Fruit fly (Drosophila melanogaster) whole organism, embryonic: Measurements from ENCODE around the gene D1.

Experiments used
- CG10366 ChIP-seq: fragments of 200-800 bp; sonication (Bioruptor generic); IDR thresholded peaks from 2 replicates; pipeline ENCODE4 v1.3.6; 2022; ENCODE audit warnings: missing biosample characterization, missing genetic modification characterization
- CG10979 ChIP-seq: fragments of 200-800 bp; sonication (Bioruptor generic); optimal IDR thresholded peaks from 2 replicates; lab custom pipeline; 2018; ENCODE audit warnings: missing biosample characterization, mild to moderate bottlenecking, missing genetic modification characterization, moderate library complexity
- CG11085 ChIP-seq: fragments of 200-800 bp; sonication (Bioruptor generic); IDR thresholded peaks from 2 replicates; pipeline ENCODE4 v1.3.6; 2022; ENCODE audit warnings: missing biosample characterization, missing genetic modification characterization
- CG11504 ChIP-seq: fragments of 200-800 bp; sonication (Bioruptor generic); optimal IDR thresholded peaks from 3 replicates; lab custom pipeline; 2019; ENCODE audit warnings: missing biosample characterization, mild to moderate bottlenecking, missing genetic modification characterization, moderate library complexity
- CG14050 ChIP-seq: fragments of 200-800 bp; sonication (Bioruptor generic); IDR thresholded peaks from 3 replicates; pipeline ENCODE4 v1.3.6; 2022; ENCODE audit warnings: missing biosample characterization, missing genetic modification characterization
- CG14965 ChIP-seq: fragments of 200-800 bp; sonication (Bioruptor generic); optimal IDR thresholded peaks from 2 replicates; lab custom pipeline; 2016; ENCODE audit warnings: missing biosample characterization, missing genetic modification characterization, borderline replicate concordance
- CG15011 ChIP-seq: fragments of 200-800 bp; sonication (Bioruptor generic); optimal IDR thresholded peaks from 3 replicates; lab custom pipeline; 2018; ENCODE audit warnings: missing biosample characterization, mild to moderate bottlenecking, missing genetic modification characterization
- CG1529 ChIP-seq: fragments of 200-800 bp; sonication (Bioruptor generic); optimal IDR thresholded peaks from 3 replicates; lab custom pipeline; 2018; ENCODE audit warnings: missing biosample characterization, missing genetic modification characterization
- CG16863 ChIP-seq: fragments of 200-800 bp; sonication (Bioruptor generic); optimal IDR thresholded peaks from 3 replicates; lab custom pipeline; 2016; ENCODE audit warnings: missing biosample characterization, missing genetic modification characterization
- CG17359 ChIP-seq: fragments of 200-800 bp; sonication (Bioruptor generic); optimal IDR thresholded peaks from 3 replicates; lab custom pipeline; 2018; ENCODE audit warnings: missing biosample characterization, mild to moderate bottlenecking, missing genetic modification characterization, moderate library complexity
- CG2199 ChIP-seq: fragments of 200-800 bp; sonication (Bioruptor generic); IDR thresholded peaks from 3 replicates; pipeline ENCODE4 v1.3.6; 2022; ENCODE audit warnings: missing biosample characterization, missing genetic modification characterization
- CG30020 ChIP-seq: fragments of 200-800 bp; optimal IDR thresholded peaks from 2 replicates; lab custom pipeline; 2019; ENCODE audit warnings: missing biosample characterization, mild to moderate bottlenecking, missing genetic modification characterization, moderate library complexity
- CG3995 ChIP-seq: fragments of 200-800 bp; sonication (Bioruptor generic); optimal IDR thresholded peaks from 3 replicates; lab custom pipeline; 2016; ENCODE audit warnings: missing biosample characterization, missing genetic modification characterization
- CG4282 ChIP-seq: fragments of 200-800 bp; sonication (Bioruptor generic); optimal IDR thresholded peaks from 2 replicates; lab custom pipeline; 2016; ENCODE audit warnings: missing biosample characterization, missing genetic modification characterization
- CG8281 ChIP-seq: fragments of 200-800 bp; sonication (Bioruptor generic); optimal IDR thresholded peaks from 2 replicates; lab custom pipeline; 2018; ENCODE audit warnings: missing biosample characterization, mild to moderate bottlenecking, missing genetic modification characterization, moderate library complexity
- CG9437 ChIP-seq: fragments of 200-800 bp; sonication (Bioruptor generic); optimal IDR thresholded peaks from 2 replicates; lab custom pipeline; 2018; ENCODE audit warnings: missing biosample characterization, mild to moderate bottlenecking, missing genetic modification characterization
- CG9876 ChIP-seq: fragments of 200-800 bp; sonication (Bioruptor generic); optimal IDR thresholded peaks from 2 replicates; lab custom pipeline; 2016; ENCODE audit warnings: missing biosample characterization, missing genetic modification characterization
- D ChIP-seq, 2 experiments: fragments of 200-800 bp in 1 of 2; fragments of >200 bp in 1 of 2; sonication (Bioruptor generic) in 1 of 2; optimal IDR thresholded peaks; 2 replicates in 1 of 2; 3 replicates in 1 of 2; lab custom pipeline; 2017; ENCODE audit warnings: mild to moderate bottlenecking in 1 of 2, missing biosample characterization in 1 of 2, missing genetic modification characterization in 1 of 2, missing genetic modification reagents in 1 of 2
- Dek ChIP-seq: fragments of 200-800 bp; sonication (Bioruptor generic); optimal IDR thresholded peaks from 3 replicates; lab custom pipeline; 2019; ENCODE audit warnings: missing biosample characterization, mild to moderate bottlenecking, missing genetic modification characterization, moderate library complexity
- Dfd ChIP-seq, 2 experiments: fragments of >200 bp; optimal IDR thresholded peaks; 2 replicates each; lab custom pipeline; 2017; ENCODE audit warnings: missing biosample characterization in 2 of 2, missing genetic modification characterization in 2 of 2
- Elba2 ChIP-seq: fragments of 200-800 bp; sonication (Bioruptor generic); optimal IDR thresholded peaks from 3 replicates; lab custom pipeline; 2016; ENCODE audit warnings: missing biosample characterization, missing genetic modification characterization
- Ets97D ChIP-seq: fragments of 200-800 bp; sonication (Bioruptor generic); optimal IDR thresholded peaks from 3 replicates; lab custom pipeline; 2016; ENCODE audit warnings: missing biosample characterization, missing genetic modification characterization
- Hand ChIP-seq: fragments of 200-800 bp; sonication (Bioruptor generic); optimal IDR thresholded peaks from 2 replicates; lab custom pipeline; 2017; ENCODE audit warnings: mild to moderate bottlenecking, missing biosample characterization, missing genetic modification reagents, missing genetic modification characterization
- Hmx ChIP-seq: fragments of 200-800 bp; sonication (Bioruptor generic); optimal IDR thresholded peaks from 2 replicates; lab custom pipeline; 2016; ENCODE audit warnings: missing biosample characterization, missing genetic modification characterization
- Kr ChIP-seq: fragments of 200-800 bp; sonication (Bioruptor generic); optimal IDR thresholded peaks from 2 replicates; lab custom pipeline; 2017; ENCODE audit warnings: missing biosample characterization, mild to moderate bottlenecking, missing genetic modification characterization
- Med ChIP-seq: fragments of 200-800 bp; sonication (Bioruptor generic); peaks from one replicate; lab custom pipeline; 2016; ENCODE audit warnings: missing biosample characterization, missing genetic modification characterization, mild to moderate bottlenecking, inconsistent platforms, moderate library complexity
- NK7.1 ChIP-seq: fragments of 200-800 bp; sonication (Bioruptor generic); optimal IDR thresholded peaks from 3 replicates; lab custom pipeline; 2016; ENCODE audit warnings: missing biosample characterization, missing genetic modification characterization
- Nf-YC ChIP-seq: fragments of 200-800 bp; optimal IDR thresholded peaks from 3 replicates; lab custom pipeline; 2019; ENCODE audit warnings: missing biosample characterization, mild to moderate bottlenecking, missing genetic modification characterization, moderate library complexity
- TFAM ChIP-seq: fragments of 200-800 bp; sonication (Bioruptor generic); optimal IDR thresholded peaks from 2 replicates; lab custom pipeline; 2017; ENCODE audit warnings: missing biosample characterization, missing genetic modification characterization, inconsistent platforms
- abd-A ChIP-seq: fragments of 200-800 bp; sonication (Bioruptor generic); optimal IDR thresholded peaks from 3 replicates; lab custom pipeline; 2019; ENCODE audit warnings: missing biosample characterization, mild to moderate bottlenecking, missing genetic modification characterization, moderate library complexity
- al ChIP-seq: fragments of 200-800 bp; sonication (Bioruptor generic); IDR thresholded peaks from 2 replicates; pipeline ENCODE4 v1.3.6; 2022; ENCODE audit warnings: missing biosample characterization, missing genetic modification characterization
- corto ChIP-seq: fragments of 200-800 bp; sonication (Bioruptor generic); optimal IDR thresholded peaks from 2 replicates; lab custom pipeline; 2016; ENCODE audit warnings: missing biosample characterization, mild to moderate bottlenecking, missing genetic modification characterization, moderate library complexity
- dysf ChIP-seq: fragments of 200-800 bp; sonication (Bioruptor generic); IDR thresholded peaks from 3 replicates; pipeline ENCODE4 v1.3.6; 2022; ENCODE audit warnings: missing biosample characterization, missing genetic modification characterization
- gcm ChIP-seq: fragments of 200-800 bp; sonication (Bioruptor generic); optimal IDR thresholded peaks from 2 replicates; lab custom pipeline; 2019; ENCODE audit warnings: missing biosample characterization, mild to moderate bottlenecking, missing genetic modification characterization, moderate library complexity
- her ChIP-seq: fragments of 200-800 bp; sonication (Bioruptor generic); optimal IDR thresholded peaks from 2 replicates; lab custom pipeline; 2016; ENCODE audit warnings: missing biosample characterization, missing genetic modification characterization
- kay ChIP-seq: fragments of 200-800 bp; sonication (Bioruptor generic); optimal IDR thresholded peaks from 2 replicates; lab custom pipeline; 2016; ENCODE audit warnings: missing biosample characterization, missing genetic modification characterization
- nerfin-2 ChIP-seq: fragments of 200-800 bp; sonication (Bioruptor generic); IDR thresholded peaks from 2 replicates; pipeline ENCODE4 v1.3.6; 2022; ENCODE audit warnings: missing biosample characterization, missing genetic modification characterization; ENCODE audit not compliant: partially characterized antibody
- p53 ChIP-seq: fragments of 200-800 bp; sonication (Bioruptor generic); optimal IDR thresholded peaks from 2 replicates; lab custom pipeline; 2016; ENCODE audit warnings: missing biosample characterization, missing genetic modification characterization
- peb ChIP-seq: fragments of 200-800 bp; sonication (Bioruptor generic); IDR thresholded peaks from 2 replicates; pipeline ENCODE4 v1.3.6; 2022; ENCODE audit warnings: missing biosample characterization, missing genetic modification characterization
- rib ChIP-seq: fragments of 200-800 bp; sonication (Bioruptor generic); IDR thresholded peaks from 2 replicates; pipeline ENCODE4 v1.3.6; 2022; ENCODE audit warnings: missing biosample characterization, missing genetic modification characterization
- ro ChIP-seq: fragments of 200-800 bp; sonication (Bioruptor generic); IDR thresholded peaks from 2 replicates; pipeline ENCODE4 v1.3.6; 2022; ENCODE audit warnings: missing biosample characterization, missing genetic modification characterization
- sc ChIP-seq, 3 experiments: fragments of >200 bp in 2 of 3; fragments of 200-800 bp in 1 of 3; sonication (Bioruptor generic) in 1 of 3; optimal IDR thresholded peaks; 2 replicates in 2 of 3; 3 replicates in 1 of 3; lab custom pipeline; 2017; ENCODE audit warnings: mild to moderate bottlenecking in 1 of 3, missing biosample characterization in 1 of 3, missing genetic modification characterization in 1 of 3, missing genetic modification reagents in 1 of 3
- sna ChIP-seq: fragments of 200-800 bp; sonication (Bioruptor generic); IDR thresholded peaks from 2 replicates; pipeline ENCODE4 v1.3.6; 2022; ENCODE audit warnings: missing biosample characterization, missing genetic modification characterization; ENCODE audit not compliant: partially characterized antibody
- sqz ChIP-seq: fragments of 200-800 bp; sonication (Bioruptor generic); optimal IDR thresholded peaks from 3 replicates; lab custom pipeline; 2018; ENCODE audit warnings: missing biosample characterization, mild to moderate bottlenecking, missing genetic modification characterization
- stc ChIP-seq: fragments of 200-800 bp; sonication (Bioruptor generic); IDR thresholded peaks from 2 replicates; pipeline ENCODE4 v1.3.6; 2022; ENCODE audit warnings: missing biosample characterization, missing genetic modification characterization
- stwl ChIP-seq: fragments of 200-800 bp; sonication (Bioruptor generic); optimal IDR thresholded peaks from 3 replicates; lab custom pipeline; 2018; ENCODE audit warnings: missing biosample characterization, mild to moderate bottlenecking, missing genetic modification characterization, moderate library complexity
- yki ChIP-seq: fragments of >200 bp; optimal IDR thresholded peaks from 3 replicates; lab custom pipeline; 2018
- z ChIP-seq: fragments of 200-800 bp; sonication (Bioruptor generic); IDR thresholded peaks from 3 replicates; pipeline ENCODE4 v1.3.6; 2022; ENCODE audit warnings: missing biosample characterization, missing genetic modification characterization
- zfh1 ChIP-seq: fragments of 200-800 bp; sonication (Bioruptor generic); IDR thresholded peaks from 3 replicates; pipeline ENCODE4 v1.3.6; 2022; ENCODE audit warnings: missing biosample characterization, missing genetic modification characterization

The D1 gene

dm6 chr3R:9246879-9247621, 6.6 kb upstream of the D1 start (continued):
- no peak for TF ChIP-seq CG4282
- no peak for TF ChIP-seq Dfd (GFP tag; optimal IDR thresholded peaks at IDR 0.05; lab: Kevin White, UChicago)
- no peak for TF ChIP-seq stwl (tag; lab: Kevin White, UChicago)
- peak; percentile 91 for TF ChIP-seq CG10979 (tag; lab: Kevin White, UChicago)
- TF ChIP-seq CG30020 (tag; lab: Kevin White, UChicago), result peak; percentile 17
- TF ChIP-seq dysf (GFP tag; lab: Robert Waterston, UW), result peak; percentile 51; the same call in 1 of the 3 replicates
- TF ChIP-seq Dek (tag; lab: Kevin White, UChicago), result peak; percentile 1
- no peak for TF ChIP-seq sc (optimal IDR thresholded peaks at IDR 0.05; lab: Kevin White, UChicago)
- peak; percentile 58 for TF ChIP-seq sc (GFP tag; optimal IDR thresholded peaks at IDR 0.05; lab: Kevin White, UChicago)
- 0 out of 2 replicates have a peak, but pooled peaks have one; percentile 20 for TF ChIP-seq ro (GFP tag; lab: Robert Waterston, UW)
- TF ChIP-seq rib, result no peak
- peak; percentile 48 for TF ChIP-seq Hmx (GFP tag; lab: Kevin White, UChicago)
- no peak for TF ChIP-seq NK7.1 (GFP tag; lab: Kevin White, UChicago)
- TF ChIP-seq al (GFP tag; lab: Robert Waterston, UW), result no peak
- TF ChIP-seq yki (lab: Kevin White, UChicago), result no peak
- no peak for TF ChIP-seq CG10366 (GFP tag; lab: Robert Waterston, UW)
- peak; percentile 84 for TF ChIP-seq CG1529 (GFP tag; lab: Kevin White, UChicago)
- TF ChIP-seq stc (GFP tag; lab: Robert Waterston, UW), result peak; percentile 71; the same call in 1 of the 2 replicates
- TF ChIP-seq CG9437 (GFP tag; lab: Kevin White, UChicago), result peak; percentile 50
- TF ChIP-seq kay (GFP tag; lab: Kevin White, UChicago), result peak; percentile 44
- no peak for TF ChIP-seq Ets97D
- no peak for TF ChIP-seq CG9876 (GFP tag; lab: Kevin White, UChicago)
- TF ChIP-seq p53, result no peak
- TF ChIP-seq peb (GFP tag; lab: Robert Waterston, UW), result peak; percentile 55
- TF ChIP-seq CG14050, result no peak
- peak; percentile 28 for TF ChIP-seq CG15011
- TF ChIP-seq corto (GFP tag; lab: Kevin White, UChicago), result peak; percentile 39
- TF ChIP-seq her (GFP tag; lab: Kevin White, UChicago), result no peak
- no peak for TF ChIP-seq z (GFP tag; lab: Robert Waterston, UW)
- no peak for TF ChIP-seq abd-A (tag; lab: Kevin White, UChicago)
- TF ChIP-seq Elba2 (GFP tag; lab: Kevin White, UChicago), result no peak
- no peak for TF ChIP-seq Kr (GFP tag; lab: Kevin White, UChicago)
- TF ChIP-seq Nf-YC, result no peak
- TF ChIP-seq CG11504, result peak; percentile 76
- TF ChIP-seq D (optimal IDR thresholded peaks at IDR 0.05; lab: Kevin White, UChicago), result no peak
- TF ChIP-seq D (GFP tag; optimal IDR thresholded peaks at IDR 0.05; lab: Kevin White, UChicago), result peak; percentile 78
- no peak for TF ChIP-seq nerfin-2
- TF ChIP-seq Med (GFP tag; lab: Kevin White, UChicago), result peak; percentile 83
- no peak for TF ChIP-seq TFAM
- TF ChIP-seq Hand (GFP tag; lab: Kevin White, UChicago), result no peak
- TF ChIP-seq CG14965, result no peak
- TF ChIP-seq sqz (GFP tag; lab: Kevin White, UChicago), result peak; percentile 96
- no peak for TF ChIP-seq CG3995 (GFP tag; lab: Kevin White, UChicago)
- no peak for TF ChIP-seq CG11085 (GFP tag; lab: Robert Waterston, UW)
- TF ChIP-seq zfh1 (GFP tag; lab: Robert Waterston, UW), result peak; percentile 69; the same call in 1 of the 3 replicates
- TF ChIP-seq CG16863 (GFP tag; lab: Kevin White, UChicago), result peak; percentile 51
- peak; percentile 75 for TF ChIP-seq gcm (GFP tag; lab: Kevin White, UChicago)
- TF ChIP-seq sna, result no peak
- no peak for TF ChIP-seq CG2199 (GFP tag; lab: Robert Waterston, UW)
- peak; percentile 71 for TF ChIP-seq CG17359 (tag; lab: Kevin White, UChicago)
- no peak for TF ChIP-seq CG8281 (tag; lab: Kevin White, UChicago)
